Fruit fly (Drosophila melanogaster) whole organism, embryonic: ENCODE data around the gene Arp6.

Experiments used
- ATbp ChIP-seq: fragments of 200-800 bp; sonication (Bioruptor generic); optimal IDR thresholded peaks from 2 replicates; lab custom pipeline; 2017; ENCODE audit warnings: missing biosample characterization, mild to moderate bottlenecking, missing genetic modification characterization, missing genetic modification reagents
- Aef1 ChIP-seq: fragments of 200-800 bp; sonication (Bioruptor generic); IDR thresholded peaks from 3 replicates; pipeline ENCODE4 v1.3.6; 2022; ENCODE audit warnings: missing biosample characterization, missing genetic modification characterization
- CG10274 ChIP-seq: fragments of 200-800 bp; sonication (Bioruptor generic); optimal IDR thresholded peaks from 3 replicates; lab custom pipeline; 2017; ENCODE audit warnings: missing biosample characterization, mild to moderate bottlenecking, missing genetic modification characterization
- CG10321 ChIP-seq: fragments of 200-800 bp; sonication (Bioruptor generic); IDR thresholded peaks from 2 replicates; pipeline ENCODE4 v1.3.6; 2022; ENCODE audit warnings: missing biosample characterization, missing genetic modification characterization
- CG11247 ChIP-seq: fragments of 200-800 bp; sonication (Bioruptor generic); IDR thresholded peaks from 2 replicates; pipeline ENCODE4 v1.3.6; 2022; ENCODE audit warnings: missing biosample characterization, missing genetic modification characterization
- CG12155 ChIP-seq: fragments of 200-800 bp; sonication (Bioruptor generic); optimal IDR thresholded peaks from 3 replicates; lab custom pipeline; 2016; ENCODE audit warnings: missing biosample characterization, missing genetic modification characterization
- CG12236 ChIP-seq: fragments of 200-800 bp; sonication (Bioruptor generic); optimal IDR thresholded peaks from 2 replicates; lab custom pipeline; 2016; ENCODE audit warnings: missing biosample characterization, missing genetic modification characterization
- CG12769 ChIP-seq: fragments of 200-800 bp; sonication (Bioruptor generic); optimal IDR thresholded peaks from 2 replicates; lab custom pipeline; 2019; ENCODE audit warnings: missing biosample characterization, mild to moderate bottlenecking, missing genetic modification characterization, moderate library complexity
- CG13424 ChIP-seq: fragments of 200-800 bp; sonication (Bioruptor generic); optimal IDR thresholded peaks from 2 replicates; lab custom pipeline; 2019; ENCODE audit warnings: missing biosample characterization, mild to moderate bottlenecking, missing genetic modification characterization, moderate library complexity
- CG14441 ChIP-seq: fragments of 200-800 bp; sonication (Bioruptor generic); IDR thresholded peaks from 2 replicates; pipeline ENCODE4 v1.3.6; 2022; ENCODE audit warnings: missing biosample characterization, missing genetic modification characterization
- CG15269 ChIP-seq: fragments of 200-800 bp; sonication (Bioruptor generic); optimal IDR thresholded peaks from 2 replicates; lab custom pipeline; 2018; ENCODE audit warnings: missing biosample characterization, mild to moderate bottlenecking, missing genetic modification characterization, moderate library complexity
- CG15601 ChIP-seq: fragments of 200-800 bp; sonication (Bioruptor generic); optimal IDR thresholded peaks from 3 replicates; lab custom pipeline; 2019; ENCODE audit warnings: missing biosample characterization, mild to moderate bottlenecking, missing genetic modification characterization, moderate library complexity
- CG17186 ChIP-seq: fragments of 200-800 bp; sonication (Bioruptor generic); optimal IDR thresholded peaks from 3 replicates; lab custom pipeline; 2017; ENCODE audit warnings: missing biosample characterization, missing genetic modification reagents, missing genetic modification characterization
- CG1832 ChIP-seq: fragments of 200-800 bp; sonication (Bioruptor generic); optimal IDR thresholded peaks from 2 replicates; lab custom pipeline; 2017; ENCODE audit warnings: missing biosample characterization, mild to moderate bottlenecking, missing genetic modification characterization, inconsistent platforms
- CG2712 ChIP-seq: fragments of 200-800 bp; optimal IDR thresholded peaks from 3 replicates; lab custom pipeline; 2019; ENCODE audit warnings: missing biosample characterization, mild to moderate bottlenecking, missing genetic modification characterization, moderate library complexity
- CG32532 ChIP-seq: fragments of 200-800 bp; sonication (Bioruptor generic); IDR thresholded peaks from 2 replicates; pipeline ENCODE4 v1.3.6; 2022; ENCODE audit warnings: missing biosample characterization, missing genetic modification characterization
- CG34422 ChIP-seq: fragments of 200-800 bp; sonication (Bioruptor generic); IDR thresholded peaks from 3 replicates; pipeline ENCODE4 v1.3.6; 2022; ENCODE audit warnings: missing biosample characterization, missing genetic modification characterization
- CG3847 ChIP-seq: fragments of 200-800 bp; sonication (Bioruptor generic); IDR thresholded peaks from 2 replicates; pipeline ENCODE4 v1.3.6; 2022; ENCODE audit warnings: missing biosample characterization, missing genetic modification characterization
- CG4730 ChIP-seq: fragments of 200-800 bp; sonication (Bioruptor generic); IDR thresholded peaks from 2 replicates; pipeline ENCODE4 v1.3.6; 2022; ENCODE audit warnings: missing biosample characterization, missing genetic modification characterization
- CG9609 ChIP-seq: fragments of 200-800 bp; sonication (Bioruptor generic); optimal IDR thresholded peaks from 3 replicates; lab custom pipeline; 2016; ENCODE audit warnings: missing biosample characterization, missing genetic modification characterization
- CG9727 ChIP-seq: fragments of 200-800 bp; sonication (Bioruptor generic); optimal IDR thresholded peaks from 3 replicates; lab custom pipeline; 2017; ENCODE audit warnings: missing biosample characterization, mild to moderate bottlenecking, missing genetic modification characterization
- Dek ChIP-seq: fragments of 200-800 bp; sonication (Bioruptor generic); optimal IDR thresholded peaks from 3 replicates; lab custom pipeline; 2019; ENCODE audit warnings: missing biosample characterization, mild to moderate bottlenecking, missing genetic modification characterization, moderate library complexity
- Drgx ChIP-seq: fragments of 200-800 bp; sonication (Bioruptor generic); IDR thresholded peaks from 2 replicates; pipeline ENCODE4 v1.3.6; 2022; ENCODE audit warnings: missing biosample characterization, missing genetic modification characterization
- E2f1 ChIP-seq: fragments of 200-800 bp; sonication (Bioruptor generic); IDR thresholded peaks from 2 replicates; pipeline ENCODE4 v1.3.6; 2022; ENCODE audit warnings: missing biosample characterization, missing genetic modification characterization
- Fer1 ChIP-seq: fragments of 200-800 bp; sonication (Bioruptor generic); optimal IDR thresholded peaks from 2 replicates; lab custom pipeline; 2017; ENCODE audit warnings: missing biosample characterization, mild to moderate bottlenecking, missing genetic modification characterization
- Med ChIP-seq: fragments of 200-800 bp; sonication (Bioruptor generic); peaks from one replicate; lab custom pipeline; 2016; ENCODE audit warnings: missing biosample characterization, missing genetic modification characterization, mild to moderate bottlenecking, inconsistent platforms, moderate library complexity
- Mrtf ChIP-seq: fragments of 200-800 bp; sonication (Bioruptor generic); IDR thresholded peaks from 3 replicates; pipeline ENCODE4 v1.3.6; 2022; ENCODE audit warnings: missing biosample characterization, missing genetic modification characterization
- NFAT ChIP-seq: fragments of 200-800 bp; sonication (Bioruptor generic); IDR thresholded peaks from 2 replicates; pipeline ENCODE4 v1.3.6; 2022; ENCODE audit warnings: missing biosample characterization, missing genetic modification characterization
- Sin3A ChIP-seq: fragments of >200 bp; optimal IDR thresholded peaks from 2 replicates; lab custom pipeline; 2018
- Trl ChIP-seq, 3 experiments: fragments of >200 bp in 2 of 3; fragments of 200-800 bp in 1 of 3; sonication (Bioruptor generic) in 1 of 3; optimal IDR thresholded peaks; 2 replicates in 1 of 3; 3 replicates in 2 of 3; lab custom pipeline; 2016 to 2017; ENCODE audit warnings: missing biosample characterization in 1 of 3, missing genetic modification characterization in 1 of 3
- Usf ChIP-seq: fragments of 200-800 bp; sonication (Bioruptor generic); optimal IDR thresholded peaks from 2 replicates; lab custom pipeline; 2017; ENCODE audit warnings: missing genotype, missing biosample characterization, missing genetic modification characterization
- Xrp1 ChIP-seq: fragments of 200-800 bp; sonication (Bioruptor generic); IDR thresholded peaks from 2 replicates; pipeline ENCODE4 v1.3.6; 2022; ENCODE audit warnings: missing biosample characterization, missing genetic modification characterization
- bcd ChIP-seq: fragments of 200-800 bp; sonication (Bioruptor generic); optimal IDR thresholded peaks from 2 replicates; lab custom pipeline; 2017; ENCODE audit warnings: missing biosample characterization, mild to moderate bottlenecking, missing genetic modification characterization
- btn ChIP-seq: fragments of 200-800 bp; sonication (Bioruptor generic); optimal IDR thresholded peaks from 2 replicates; lab custom pipeline; 2016; ENCODE audit warnings: missing biosample characterization, missing genetic modification characterization
- crol ChIP-seq: fragments of 200-800 bp; sonication (Bioruptor generic); IDR thresholded peaks from 2 replicates; pipeline ENCODE4 v1.3.6; 2022; ENCODE audit warnings: missing biosample characterization, missing genetic modification characterization
- dmrt99B ChIP-seq: fragments of 200-800 bp; sonication (Bioruptor generic); optimal IDR thresholded peaks from 2 replicates; lab custom pipeline; 2018; ENCODE audit warnings: missing biosample characterization, mild to moderate bottlenecking, missing genetic modification characterization, moderate library complexity
- dysf ChIP-seq: fragments of 200-800 bp; sonication (Bioruptor generic); IDR thresholded peaks from 3 replicates; pipeline ENCODE4 v1.3.6; 2022; ENCODE audit warnings: missing biosample characterization, missing genetic modification characterization
- gcm ChIP-seq: fragments of 200-800 bp; sonication (Bioruptor generic); optimal IDR thresholded peaks from 2 replicates; lab custom pipeline; 2019; ENCODE audit warnings: missing biosample characterization, mild to moderate bottlenecking, missing genetic modification characterization, moderate library complexity
- hbn ChIP-seq: fragments of 200-800 bp; sonication (Bioruptor generic); IDR thresholded peaks from 2 replicates; pipeline ENCODE4 v1.3.6; 2022; ENCODE audit warnings: missing biosample characterization, missing genetic modification characterization; ENCODE audit not compliant: partially characterized antibody
- jigr1 ChIP-seq: fragments of 200-800 bp; sonication (Bioruptor generic); IDR thresholded peaks from 3 replicates; pipeline ENCODE4 v1.3.6; 2022; ENCODE audit warnings: missing biosample characterization, missing genetic modification characterization
- jumu ChIP-seq: fragments of 200-800 bp; sonication (Bioruptor generic); optimal IDR thresholded peaks from 3 replicates; lab custom pipeline; 2016; ENCODE audit warnings: missing biosample characterization, missing genetic modification characterization
- lilli ChIP-seq: fragments of 200-800 bp; sonication (Bioruptor generic); optimal IDR thresholded peaks from 3 replicates; lab custom pipeline; 2016; ENCODE audit warnings: missing biosample characterization, missing genetic modification characterization
- lola ChIP-seq, 3 experiments: fragments of >200 bp in 2 of 3; fragments of 200-800 bp in 1 of 3; sonication (Bioruptor generic) in 1 of 3; optimal IDR thresholded peaks; 2 replicates each; lab custom pipeline; 2017 to 2019; ENCODE audit warnings: missing biosample characterization in 3 of 3, missing genetic modification characterization in 3 of 3, mild to moderate bottlenecking in 1 of 3, moderate library complexity in 1 of 3
- otp ChIP-seq: fragments of 200-800 bp; sonication (Bioruptor generic); IDR thresholded peaks from 3 replicates; pipeline ENCODE4, ENCODE4 v1.3.6; 2022; ENCODE audit warnings: missing biosample characterization, missing genetic modification characterization
- pan ChIP-seq, 4 experiments: fragments of >200 bp in 3 of 4; fragments of 200-800 bp in 1 of 4; sonication (Bioruptor generic) in 1 of 4; optimal IDR thresholded peaks in 3 of 4; IDR thresholded peaks in 1 of 4; 2 replicates each; pipeline versions ENCODE4 v1.3.6 to Lab custom; 2017 to 2022; ENCODE audit warnings: missing biosample characterization in 2 of 4, missing genetic modification characterization in 2 of 4, mixed read lengths in 1 of 4
- sens ChIP-seq: fragments of 200-800 bp; sonication (Bioruptor generic); peaks from one replicate; lab custom pipeline; 2016; ENCODE audit warnings: missing biosample characterization, missing genetic modification characterization
- sim ChIP-seq: fragments of 200-800 bp; sonication (Bioruptor generic); IDR thresholded peaks from 2 replicates; pipeline ENCODE4 v1.3.6; 2022; ENCODE audit warnings: missing biosample characterization, missing genetic modification characterization
- sob ChIP-seq: fragments of 200-800 bp; sonication (Bioruptor generic); IDR thresholded peaks from 2 replicates; pipeline ENCODE4 v1.3.6; 2022; ENCODE audit warnings: missing biosample characterization, missing genetic modification characterization
- ssp ChIP-seq: fragments of 200-800 bp; sonication (Bioruptor generic); IDR thresholded peaks from 2 replicates; pipeline ENCODE4 v1.3.6; 2022; ENCODE audit warnings: missing biosample characterization, missing genetic modification characterization
- unc-4 ChIP-seq: fragments of 200-800 bp; sonication (Bioruptor generic); IDR thresholded peaks from 2 replicates; pipeline ENCODE4 v1.3.6; 2022; ENCODE audit warnings: missing biosample characterization, missing genetic modification characterization; ENCODE audit not compliant: partially characterized antibody

The Arp6 gene

dm6 chrX:15709624-15709983, 27.3 kb downstream of the Arp6 start (continued):
- peak; percentile 19 for TF ChIP-seq CG9727
- TF ChIP-seq CG17186, result no peak
- no peak for TF ChIP-seq Sin3A (lab: Kevin White, UChicago)
- 0 out of 2 replicates have a peak, but pooled peaks have one; percentile 15 for TF ChIP-seq CG4730
- no peak for TF ChIP-seq Aef1
- TF ChIP-seq otp, result 0 out of 3 replicates have a peak, but pooled peaks have one; percentile 12
- TF ChIP-seq Drgx (GFP tag; lab: Robert Waterston, UW), result 0 out of 2 replicates have a peak, but pooled peaks have one; percentile 16
- TF ChIP-seq sob (GFP tag; lab: Robert Waterston, UW), result 0 out of 2 replicates have a peak, but pooled peaks have one; percentile 31
- TF ChIP-seq lola (GFP tag; optimal IDR thresholded peaks at IDR 0.05; lab: Kevin White, UChicago), result no peak
- TF ChIP-seq CG15601 (tag; lab: Kevin White, UChicago), result peak; percentile 56
- TF ChIP-seq CG32532 (GFP tag; lab: Robert Waterston, UW), result peak; percentile 34; the same call in 1 of the 2 replicates
- peak; percentile 1 for TF ChIP-seq CG2712 (tag; lab: Kevin White, UChicago)
- TF ChIP-seq CG12236 (GFP tag; lab: Kevin White, UChicago), result no peak
- peak; percentile 19 for TF ChIP-seq bcd (GFP tag; lab: Kevin White, UChicago)
- TF ChIP-seq NFAT (GFP tag; lab: Robert Waterston, UW), result no peak
- no peak for TF ChIP-seq btn
- TF ChIP-seq crol (GFP tag; lab: Robert Waterston, UW), result peak; percentile 8; the same call in 1 of the 2 replicates
- no peak for TF ChIP-seq ssp
- TF ChIP-seq pan (optimal IDR thresholded peaks at IDR 0.05; lab: Kevin White, UChicago), result no peak
- peak in 1 of 2 experiments; percentile 28 for TF ChIP-seq pan (GFP tag; optimal IDR thresholded peaks at IDR 0.05 in 1 of 2, IDR thresholded peaks at IDR 0.05 in 1 of 2)
- TF ChIP-seq lilli (GFP tag; lab: Kevin White, UChicago), result peak; percentile 9
- TF ChIP-seq Dek (tag; lab: Kevin White, UChicago), result peak; percentile 15
- no peak for TF ChIP-seq CG12155
- TF ChIP-seq dmrt99B (tag; lab: Kevin White, UChicago), result no peak
- no peak for TF ChIP-seq jumu (GFP tag; lab: Kevin White, UChicago)
- peak; percentile 12 for TF ChIP-seq CG10274 (GFP tag; lab: Kevin White, UChicago)
- no peak for TF ChIP-seq Usf (GFP tag; lab: Kevin White, UChicago)
- TF ChIP-seq CG13424, result no peak
- peak; percentile 68 for TF ChIP-seq sens (GFP tag; lab: Kevin White, UChicago)
- TF ChIP-seq Mrtf, result no peak
- peak; percentile 80 for TF ChIP-seq Med (GFP tag; lab: Kevin White, UChicago)
- TF ChIP-seq E2f1 (GFP tag; lab: Robert Waterston, UW), result peak; percentile 33; the same call in 1 of the 2 replicates
- TF ChIP-seq Xrp1 (GFP tag; lab: Robert Waterston, UW), result peak; percentile 34; the same call in 1 of the 2 replicates
- no peak for TF ChIP-seq jigr1
- TF ChIP-seq CG10321, result peak; percentile 44
- TF ChIP-seq CG11247 (GFP tag; lab: Robert Waterston, UW), result 0 out of 2 replicates have a peak, but pooled peaks have one; percentile 5
- TF ChIP-seq CG9609 (GFP tag; lab: Kevin White, UChicago), result peak; percentile 4
- TF ChIP-seq Trl (optimal IDR thresholded peaks at IDR 0.05; lab: Kevin White, UChicago), result peak in 1 of 2 experiments; percentile 28
- TF ChIP-seq Trl (GFP tag; optimal IDR thresholded peaks at IDR 0.05; lab: Kevin White, UChicago), result no peak
- TF ChIP-seq Fer1 (GFP tag; lab: Kevin White, UChicago), result peak; percentile 13
- TF ChIP-seq gcm, result no peak
- TF ChIP-seq CG34422 (GFP tag; lab: Robert Waterston, UW), result peak; percentile 42; the same call in 1 of the 3 replicates
- no peak for TF ChIP-seq unc-4
- peak; percentile 84 for TF ChIP-seq CG1832 (GFP tag; lab: Kevin White, UChicago)
- peak; percentile 39; the same call in 1 of the 2 replicates for TF ChIP-seq CG14441 (GFP tag; lab: Robert Waterston, UW)
- 0 out of 3 replicates have a peak, but pooled peaks have one; percentile 10 for TF ChIP-seq dysf
- TF ChIP-seq CG15269 (tag; lab: Kevin White, UChicago), result peak; percentile 35
- peak; percentile 38 for TF ChIP-seq CG12769
- no peak for TF ChIP-seq hbn (GFP tag; lab: Robert Waterston, UW)
- 0 out of 2 replicates have a peak, but pooled peaks have one; percentile 6 for TF ChIP-seq CG3847 (GFP tag; lab: Robert Waterston, UW)
- no peak for TF ChIP-seq sim (GFP tag; lab: Robert Waterston, UW)
- TF ChIP-seq ATbp (GFP tag; lab: Kevin White, UChicago), result peak; percentile 20
